Fruit fly (Drosophila melanogaster) whole organism, prepupa: ENCODE data around the gene CG12522.

ENCODE experiments used
- Gug ChIP-seq: fragments of 200-800 bp; sonication (Bioruptor generic); IDR thresholded peaks from 2 replicates; pipeline ENCODE4 v1.3.6; 2022; ENCODE audit warnings: missing biosample characterization, missing genetic modification characterization
- OdsH ChIP-seq: fragments of 200-800 bp; sonication (Bioruptor generic); optimal IDR thresholded peaks from 3 replicates; lab custom pipeline; 2016; ENCODE audit warnings: missing biosample characterization, missing genetic modification characterization
- salr ChIP-seq, 2 experiments: fragments of 200-800 bp; sonication (Bioruptor generic); optimal IDR thresholded peaks; 3 replicates each; lab custom pipeline; 2016 to 2018; ENCODE audit warnings: missing biosample characterization in 2 of 2, missing genetic modification characterization in 2 of 2, mild to moderate bottlenecking in 1 of 2
- svp ChIP-seq: fragments of 200-800 bp; sonication (Bioruptor generic); peaks from one replicate; lab custom pipeline; 2016; ENCODE audit warnings: missing biosample characterization, missing genetic modification characterization

dm6 chr3L:11150735-11151287 is 42.8 kb downstream of the CG12522 start, which contains the start of gene CG6216:
- peak; percentile 54 for TF ChIP-seq svp (GFP tag; lab: Kevin White, UChicago)
- no peak for TF ChIP-seq Gug
- TF ChIP-seq salr (GFP tag; optimal IDR thresholded peaks at IDR 0.05; lab: Kevin White, UChicago) = no peak
- no peak for TF ChIP-seq OdsH (GFP tag; lab: Kevin White, UChicago)
